Fruit fly (Drosophila melanogaster) whole organism, embryonic: Measurements from ENCODE around the gene Nepl14.

Source experiments
- Atf3 ChIP-seq: fragments of 200-800 bp; sonication (Bioruptor generic); optimal IDR thresholded peaks from 3 replicates; lab custom pipeline; 2016; ENCODE audit warnings: missing biosample characterization, missing genetic modification characterization
- C15 ChIP-seq: fragments of 200-800 bp; sonication (Bioruptor generic); IDR thresholded peaks from 3 replicates; pipeline ENCODE4 v1.3.6; 2022; ENCODE audit warnings: missing biosample characterization, missing genetic modification characterization
- CG11085 ChIP-seq: fragments of 200-800 bp; sonication (Bioruptor generic); IDR thresholded peaks from 2 replicates; pipeline ENCODE4 v1.3.6; 2022; ENCODE audit warnings: missing biosample characterization, missing genetic modification characterization
- CG12104 ChIP-seq: fragments of 200-800 bp; sonication (Bioruptor generic); optimal IDR thresholded peaks from 3 replicates; lab custom pipeline; 2016; ENCODE audit warnings: missing biosample characterization, missing genetic modification characterization
- CG13296 ChIP-seq: fragments of 200-800 bp; sonication (Bioruptor generic); optimal IDR thresholded peaks from 3 replicates; lab custom pipeline; 2018; ENCODE audit warnings: missing biosample characterization, mild to moderate bottlenecking, missing genetic modification characterization
- CG14667 ChIP-seq: fragments of 200-800 bp; sonication (Bioruptor generic); IDR thresholded peaks from 2 replicates; pipeline ENCODE4 v1.3.6; 2022; ENCODE audit warnings: missing biosample characterization, missing genetic modification characterization
- CG15011 ChIP-seq: fragments of 200-800 bp; sonication (Bioruptor generic); optimal IDR thresholded peaks from 3 replicates; lab custom pipeline; 2018; ENCODE audit warnings: missing biosample characterization, mild to moderate bottlenecking, missing genetic modification characterization
- CG15073 ChIP-seq: fragments of 200-800 bp; sonication (Bioruptor generic); optimal IDR thresholded peaks from 2 replicates; lab custom pipeline; 2016; ENCODE audit warnings: missing biosample characterization, missing genetic modification characterization
- CG15269 ChIP-seq: fragments of 200-800 bp; sonication (Bioruptor generic); optimal IDR thresholded peaks from 2 replicates; lab custom pipeline; 2018; ENCODE audit warnings: missing biosample characterization, mild to moderate bottlenecking, missing genetic modification characterization, moderate library complexity
- CG16779 ChIP-seq: fragments of 200-800 bp; sonication (Bioruptor generic); IDR thresholded peaks from 2 replicates; pipeline ENCODE4 v1.3.6; 2022; ENCODE audit warnings: missing biosample characterization, missing genetic modification characterization
- CG17328 ChIP-seq: fragments of 200-800 bp; sonication (Bioruptor generic); IDR thresholded peaks from 2 replicates; pipeline ENCODE4 v1.3.6; 2022; ENCODE audit warnings: missing biosample characterization, missing genetic modification characterization
- CG17612 ChIP-seq: fragments of 200-800 bp; sonication (Bioruptor generic); IDR thresholded peaks from 2 replicates; pipeline ENCODE4 v1.3.6; 2022; ENCODE audit warnings: missing biosample characterization, missing genetic modification characterization
- CG1792 ChIP-seq: fragments of 200-800 bp; sonication (Bioruptor generic); optimal IDR thresholded peaks from 2 replicates; lab custom pipeline; 2016; ENCODE audit warnings: missing biosample characterization, missing genetic modification characterization
- CG18011 ChIP-seq: fragments of 200-800 bp; sonication (Bioruptor generic); optimal IDR thresholded peaks from 2 replicates; lab custom pipeline; 2017; ENCODE audit warnings: missing biosample characterization, missing genetic modification characterization, mild to moderate bottlenecking, moderate library complexity, missing genotype
- CG2712 ChIP-seq: fragments of 200-800 bp; optimal IDR thresholded peaks from 3 replicates; lab custom pipeline; 2019; ENCODE audit warnings: missing biosample characterization, mild to moderate bottlenecking, missing genetic modification characterization, moderate library complexity
- CG32772 ChIP-seq: fragments of 200-800 bp; sonication (Bioruptor generic); IDR thresholded peaks from 2 replicates; pipeline ENCODE4 v1.3.6; 2022; ENCODE audit warnings: missing biosample characterization, missing genetic modification characterization
- CG3281 ChIP-seq: fragments of 200-800 bp; sonication (Bioruptor generic); optimal IDR thresholded peaks from 3 replicates; lab custom pipeline; 2017; ENCODE audit warnings: missing biosample characterization, mild to moderate bottlenecking, missing genetic modification characterization
- CG34224 ChIP-seq: fragments of 200-800 bp; sonication (Bioruptor generic); IDR thresholded peaks from 3 replicates; pipeline ENCODE4 v1.3.6; 2022; ENCODE audit warnings: missing biosample characterization, missing genetic modification characterization; ENCODE audit not compliant: partially characterized antibody
- CG4282 ChIP-seq: fragments of 200-800 bp; sonication (Bioruptor generic); optimal IDR thresholded peaks from 2 replicates; lab custom pipeline; 2016; ENCODE audit warnings: missing biosample characterization, missing genetic modification characterization
- CG4424 ChIP-seq: fragments of 200-800 bp; sonication (Bioruptor generic); optimal IDR thresholded peaks from 3 replicates; lab custom pipeline; 2016; ENCODE audit warnings: missing biosample characterization, missing genetic modification characterization
- CG4617 ChIP-seq: fragments of 200-800 bp; sonication (Bioruptor generic); optimal IDR thresholded peaks from 3 replicates; lab custom pipeline; 2016; ENCODE audit warnings: missing biosample characterization, missing genetic modification characterization, borderline replicate concordance
- CG6813 ChIP-seq: fragments of 200-800 bp; sonication (Bioruptor generic); optimal IDR thresholded peaks from 2 replicates; lab custom pipeline; 2017; ENCODE audit warnings: missing biosample characterization, missing genetic modification characterization, mild to moderate bottlenecking, moderate library complexity, missing genetic modification reagents
- CHES-1-like ChIP-seq: fragments of 200-800 bp; sonication (Bioruptor generic); optimal IDR thresholded peaks from 2 replicates; lab custom pipeline; 2016; ENCODE audit warnings: missing biosample characterization, missing genetic modification characterization
- Chrac-16 ChIP-seq: fragments of 200-800 bp; sonication (Bioruptor generic); optimal IDR thresholded peaks from 3 replicates; lab custom pipeline; 2016; ENCODE audit warnings: missing biosample characterization, missing genetic modification characterization
- Dip3 ChIP-seq: fragments of 200-800 bp; sonication (Bioruptor generic); optimal IDR thresholded peaks from 3 replicates; lab custom pipeline; 2016; ENCODE audit warnings: missing biosample characterization, missing genetic modification characterization
- Dp ChIP-seq: fragments of 200-800 bp; sonication (Bioruptor generic); optimal IDR thresholded peaks from 2 replicates; lab custom pipeline; 2018; ENCODE audit warnings: missing biosample characterization, mild to moderate bottlenecking, missing genetic modification characterization, moderate library complexity
- Hmx ChIP-seq: fragments of 200-800 bp; sonication (Bioruptor generic); optimal IDR thresholded peaks from 2 replicates; lab custom pipeline; 2016; ENCODE audit warnings: missing biosample characterization, missing genetic modification characterization
- Hr51 ChIP-seq, 2 experiments: fragments of 200-800 bp; sonication (Bioruptor generic); optimal IDR thresholded peaks; 2 replicates in 1 of 2; 3 replicates in 1 of 2; lab custom pipeline; 2016 to 2018; ENCODE audit warnings: missing biosample characterization in 2 of 2, missing genetic modification characterization in 2 of 2, mild to moderate bottlenecking in 1 of 2, moderate library complexity in 1 of 2
- Lhr ChIP-seq: fragments of 200-800 bp; sonication (Bioruptor generic); optimal IDR thresholded peaks from 3 replicates; lab custom pipeline; 2017; ENCODE audit warnings: mild to moderate bottlenecking, missing biosample characterization, missing genetic modification reagents, missing genetic modification characterization
- Mes4 ChIP-seq: fragments of 200-800 bp; sonication (Bioruptor generic); optimal IDR thresholded peaks from 2 replicates; lab custom pipeline; 2016; ENCODE audit warnings: missing biosample characterization, missing genetic modification characterization
- Mrtf ChIP-seq: fragments of 200-800 bp; sonication (Bioruptor generic); IDR thresholded peaks from 3 replicates; pipeline ENCODE4 v1.3.6; 2022; ENCODE audit warnings: missing biosample characterization, missing genetic modification characterization
- Rfx ChIP-seq: fragments of 200-800 bp; sonication (Bioruptor generic); IDR thresholded peaks from 2 replicates; pipeline ENCODE4 v1.3.6; 2022; ENCODE audit warnings: missing biosample characterization, missing genetic modification characterization
- Sox100B ChIP-seq: fragments of 200-800 bp; sonication (Bioruptor generic); optimal IDR thresholded peaks from 3 replicates; lab custom pipeline; 2018; ENCODE audit warnings: missing biosample characterization, mild to moderate bottlenecking, missing genetic modification characterization
- Sry-β ChIP-seq: fragments of 200-800 bp; sonication (Bioruptor generic); optimal IDR thresholded peaks from 2 replicates; lab custom pipeline; 2018; ENCODE audit warnings: missing biosample characterization, mild to moderate bottlenecking, missing genetic modification characterization, moderate library complexity
- Sry-δ ChIP-seq: fragments of 200-800 bp; sonication (Bioruptor generic); optimal IDR thresholded peaks from 2 replicates; lab custom pipeline; 2016; ENCODE audit warnings: missing biosample characterization, missing genetic modification characterization
- ash1 ChIP-seq: fragments of 200-800 bp; sonication (Bioruptor generic); optimal IDR thresholded peaks from 2 replicates; lab custom pipeline; 2018; ENCODE audit warnings: missing biosample characterization, mild to moderate bottlenecking, missing genetic modification characterization
- bbx ChIP-seq: fragments of 200-800 bp; sonication (Bioruptor generic); IDR thresholded peaks from 2 replicates; pipeline ENCODE4 v1.3.6; 2022; ENCODE audit warnings: missing biosample characterization, missing genetic modification characterization; ENCODE audit not compliant: partially characterized antibody
- croc ChIP-seq: fragments of 200-800 bp; sonication (Bioruptor generic); conservative IDR thresholded peaks from 3 replicates; pipeline ENCODE4 v1.3.6; 2022; ENCODE audit warnings: missing biosample characterization, missing genetic modification characterization
- da ChIP-seq: fragments of 200-800 bp; sonication (Bioruptor generic); optimal IDR thresholded peaks from 2 replicates; lab custom pipeline; 2016; ENCODE audit warnings: missing biosample characterization, missing genetic modification characterization
- fd102C ChIP-seq: fragments of 200-800 bp; sonication (Bioruptor generic); optimal IDR thresholded peaks from 2 replicates; lab custom pipeline; 2018; ENCODE audit warnings: missing biosample characterization, mild to moderate bottlenecking, missing genetic modification characterization, moderate library complexity
- fru ChIP-seq: fragments of >200 bp; optimal IDR thresholded peaks from 2 replicates; lab custom pipeline; 2017
- gcm ChIP-seq: fragments of 200-800 bp; sonication (Bioruptor generic); optimal IDR thresholded peaks from 2 replicates; lab custom pipeline; 2019; ENCODE audit warnings: missing biosample characterization, mild to moderate bottlenecking, missing genetic modification characterization, moderate library complexity
- klu ChIP-seq: fragments of 200-800 bp; sonication (Bioruptor generic); IDR thresholded peaks from 2 replicates; pipeline ENCODE4 v1.3.6; 2022; ENCODE audit warnings: missing biosample characterization, missing genetic modification characterization
- mirr ChIP-seq: fragments of 200-800 bp; sonication (Bioruptor generic); optimal IDR thresholded peaks from 3 replicates; lab custom pipeline; 2018; ENCODE audit warnings: missing biosample characterization, mild to moderate bottlenecking, missing genetic modification characterization
- seq ChIP-seq: fragments of 200-800 bp; sonication (Bioruptor generic); IDR thresholded peaks from 2 replicates; pipeline ENCODE4 v1.3.6; 2022; ENCODE audit warnings: missing biosample characterization, missing genetic modification characterization
- tin ChIP-seq: fragments of 200-800 bp; sonication (Bioruptor generic); optimal IDR thresholded peaks from 3 replicates; lab custom pipeline; 2016; ENCODE audit warnings: missing biosample characterization, missing genetic modification characterization
- vvl ChIP-seq: fragments of 200-800 bp; sonication (Bioruptor generic); IDR thresholded peaks from 2 replicates; pipeline ENCODE4 v1.3.6; 2022; ENCODE audit warnings: missing biosample characterization, missing genetic modification characterization
- wek ChIP-seq: fragments of 200-800 bp; sonication (Bioruptor generic); optimal IDR thresholded peaks from 3 replicates; lab custom pipeline; 2018; ENCODE audit warnings: missing biosample characterization, mild to moderate bottlenecking, missing genetic modification characterization, moderate library complexity
- zfh1 ChIP-seq: fragments of 200-800 bp; sonication (Bioruptor generic); IDR thresholded peaks from 3 replicates; pipeline ENCODE4 v1.3.6; 2022; ENCODE audit warnings: missing biosample characterization, missing genetic modification characterization

The Nepl14 gene

dm6 chr3R:22753895-22754774, 9.4 kb downstream of the Nepl14 start (continued):
- TF ChIP-seq Chrac-16 (GFP tag; lab: Kevin White, UChicago) (peak; percentile 26), Mrtf (GFP tag; lab: Robert Waterston, UW) (peak; percentile 23; the same call in 1 of the 3 replicates), ash1 (GFP tag; lab: Kevin White, UChicago) (no peak), Sox100B (GFP tag; lab: Kevin White, UChicago) (peak; percentile 81), Rfx (GFP tag; lab: Robert Waterston, UW) (peak; percentile 74), vvl (peak; percentile 38), mirr (GFP tag; lab: Kevin White, UChicago) (peak; percentile 48), Sry-β (GFP tag; lab: Kevin White, UChicago) (no peak), gcm (GFP tag; lab: Kevin White, UChicago) (peak; percentile 25), Hr51 (GFP tag; optimal IDR thresholded peaks at IDR 0.05; lab: Kevin White, UChicago) (peak in 1 of 2 experiments; percentile 80), CG17612 (GFP tag; lab: Robert Waterston, UW) (0 out of 2 replicates have a peak, but pooled peaks have one; percentile 44), croc (no peak; the same call in 2 of the 3 replicates), CG2712 (peak; percentile 56), CHES-1-like (GFP tag; lab: Kevin White, UChicago) (peak; percentile 58), CG6813 (peak; percentile 51), tin (GFP tag; lab: Kevin White, UChicago) (peak; percentile 54), CG4282 (GFP tag; lab: Kevin White, UChicago) (no peak), da (GFP tag; lab: Kevin White, UChicago) (no peak), Dp (GFP tag; lab: Kevin White, UChicago) (no peak), fd102C (no peak), wek (no peak), Mes4 (peak; percentile 13), Sry-δ (GFP tag; lab: Kevin White, UChicago) (no peak), CG15269 (tag; lab: Kevin White, UChicago) (peak; percentile 81), Hmx (GFP tag; lab: Kevin White, UChicago) (peak; percentile 38), CG18011 (GFP tag; lab: Kevin White, UChicago) (peak; percentile 25), CG16779 (GFP tag; lab: Robert Waterston, UW) (peak; percentile 54; the same call in 1 of the 2 replicates), CG17328 (GFP tag; lab: Robert Waterston, UW) (peak; percentile 68), CG13296 (peak; percentile 16), zfh1 (GFP tag; lab: Robert Waterston, UW) (peak; percentile 42; the same call in 2 of the 3 replicates), CG12104 (GFP tag; lab: Kevin White, UChicago) (peak; percentile 59), CG15011 (GFP tag; lab: Kevin White, UChicago) (peak; percentile 45), CG3281 (GFP tag; lab: Kevin White, UChicago) (peak; percentile 71), CG4617 (no peak), klu (GFP tag; lab: Robert Waterston, UW) (no peak), Dip3 (peak; percentile 3), CG34224 (GFP tag; lab: Robert Waterston, UW) (peak; percentile 50; the same call in 2 of the 3 replicates), seq (GFP tag; lab: Robert Waterston, UW) (no peak), CG11085 (GFP tag; lab: Robert Waterston, UW) (no peak; the same call in 1 of the 2 replicates), CG1792 (GFP tag; lab: Kevin White, UChicago) (peak; percentile 1), CG14667 (GFP tag; lab: Robert Waterston, UW) (no peak; the same call in none of the 2 replicates), CG15073 (no peak), C15 (GFP tag; lab: Robert Waterston, UW) (no peak), fru (lab: Kevin White, UChicago) (no peak), CG4424 (GFP tag; lab: Kevin White, UChicago) (peak; percentile 64), bbx (GFP tag; lab: Robert Waterston, UW) (peak; percentile 61), Atf3 (GFP tag; lab: Kevin White, UChicago) (no peak), CG32772 (GFP tag; lab: Robert Waterston, UW) (peak; percentile 27; the same call in 1 of the 2 replicates), Lhr (no peak)
